Worm (Caenorhabditis elegans): ENCODE results near the gene C34F11.5.

C34F11.5 gene

DNA sequence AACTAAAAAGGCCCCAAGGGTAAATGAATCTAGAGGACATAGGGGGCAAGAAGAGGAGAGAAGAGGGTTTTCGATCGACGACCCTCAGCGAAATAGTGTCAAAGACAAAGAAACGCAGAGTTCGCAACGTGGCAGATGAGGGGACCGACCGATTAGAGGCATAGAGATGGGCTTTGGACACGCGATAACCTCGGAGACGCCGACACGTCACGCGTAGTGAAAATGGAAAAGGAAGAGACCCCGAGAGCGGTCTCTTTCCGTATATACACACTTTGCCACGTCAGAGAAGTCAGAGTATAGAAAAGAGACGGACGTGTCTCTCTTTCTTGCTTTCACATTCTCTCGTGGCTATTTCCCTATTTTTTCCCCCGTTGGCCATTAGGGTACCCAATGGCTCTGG lies 14.1 kb upstream of the C34F11.5 start (continued):
- TF ChIP-seq ama-1 (optimal IDR thresholded peaks at IDR 0.05) (no peak), ama-1 (GFP tag; optimal IDR thresholded peaks at IDR 0.05) (no peak), repo-1 (tag; optimal IDR thresholded peaks at IDR 0.05) (peak; percentile 55), ZK185.1 (tag; optimal IDR thresholded peaks at IDR 0.05; ENCODE audit: poor library complexity, severe bottlenecking) (peak; percentile 47), F49E8.2 (tag; optimal IDR thresholded peaks at IDR 0.05; ENCODE audit: insufficient read depth) (no peak), efl-1 (GFP tag; optimal IDR thresholded peaks at IDR 0.05) (no peak), ceh-40 (GFP tag; IDR thresholded peaks at IDR 0.05) (no peak), snpc-1.3 (tag; optimal IDR thresholded peaks at IDR 0.05; ENCODE audit: insufficient read depth) (no peak), rcor-1 (GFP tag; IDR thresholded peaks at IDR 0.05) (no peak; the same call in 1 of the 2 replicates), tlf-1 (GFP tag; optimal IDR thresholded peaks at IDR 0.05) (no peak), nfya-2 (GFP tag; IDR thresholded peaks at IDR 0.05) (no peak), T26A5.8 (tag; optimal IDR thresholded peaks at IDR 0.05) (no peak), B0019.2 (GFP tag; conservative IDR thresholded peaks at IDR 0.05) (no peak), attf-6 (GFP tag; IDR thresholded peaks at IDR 0.05) (no peak), pbrm-1 (GFP tag; IDR thresholded peaks at IDR 0.05) (0 out of 2 replicates have a peak, but pooled peaks have one; percentile 34), hmg-20 (GFP tag; IDR thresholded peaks at IDR 0.05) (no peak), attf-5 (GFP tag; optimal IDR thresholded peaks at IDR 0.05) (peak; percentile 75), B0261.1 (tag; optimal IDR thresholded peaks at IDR 0.05) (no peak), somi-1 (GFP tag; optimal IDR thresholded peaks at IDR 0.05) (peak; percentile 64), athp-1 (tag; optimal IDR thresholded peaks at IDR 0.05) (no peak), hsf-1 (GFP tag; IDR thresholded peaks at IDR 0.05) (0 out of 2 replicates have a peak, but pooled peaks have one; percentile 15), F52B5.7 (tag; optimal IDR thresholded peaks at IDR 0.05) (peak; percentile 32), zfh-2 (GFP tag; conservative IDR thresholded peaks at IDR 0.05) (peak; percentile 92), Y67H2A.10 (GFP tag; conservative IDR thresholded peaks at IDR 0.05) (no peak), mel-28 (tag; optimal IDR thresholded peaks at IDR 0.05; ENCODE audit: borderline replicate concordance) (no peak), sptf-2 (GFP tag; optimal IDR thresholded peaks at IDR 0.05) (no peak), ekl-4 (GFP tag; IDR thresholded peaks at IDR 0.05) (no peak), ztf-26 (tag; optimal IDR thresholded peaks at IDR 0.05) (peak; percentile 27), mxl-1 (tag; optimal IDR thresholded peaks at IDR 0.05) (no peak), lin-54 (GFP tag; optimal IDR thresholded peaks at IDR 0.05) (peak; percentile 2), mes-4 (tag; optimal IDR thresholded peaks at IDR 0.05) (no peak), fkh-3 (tag; optimal IDR thresholded peaks at IDR 0.05) (no peak), xnd-1 (tag; optimal IDR thresholded peaks at IDR 0.05) (no peak), nhr-179 (tag; optimal IDR thresholded peaks at IDR 0.05) (no peak)

DNA sequence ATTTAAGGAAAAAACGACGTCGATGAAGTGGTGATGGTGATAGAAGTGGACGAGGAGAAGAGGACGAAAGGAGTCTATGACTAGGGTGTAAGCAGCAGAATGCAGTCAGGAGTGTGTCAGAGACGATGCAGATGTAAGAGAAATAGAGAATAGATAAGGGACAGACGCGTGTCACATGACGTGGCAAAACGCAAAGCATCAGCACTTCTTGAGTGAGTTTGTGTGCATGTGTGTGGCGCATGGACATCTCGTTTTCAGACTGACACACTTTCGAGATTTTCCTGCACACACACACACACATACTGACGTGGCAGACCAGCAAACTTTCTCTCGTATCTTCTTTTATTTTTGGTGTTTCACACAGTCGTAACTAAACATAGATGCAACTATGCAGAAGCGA lies 13.2 kb upstream of the C34F11.5 start:
- TF ChIP-seq egrh-3 (GFP tag; IDR thresholded peaks at IDR 0.05) (0 out of 2 replicates have a peak, but pooled peaks have one; percentile 11), ztf-3 (GFP tag; optimal IDR thresholded peaks at IDR 0.05) (no peak), tbp1 (GFP tag; optimal IDR thresholded peaks at IDR 0.05) (peak; percentile 46), chd-7 (tag; optimal IDR thresholded peaks at IDR 0.05) (peak; percentile 64), die-1 (tag; optimal IDR thresholded peaks at IDR 0.05) (no peak), snpc-1.3 (tag; optimal IDR thresholded peaks at IDR 0.05; ENCODE audit: insufficient read depth) (no peak), nhr-80 (tag; optimal IDR thresholded peaks at IDR 0.05) (peak; percentile 92), cebp-2 (GFP tag; IDR thresholded peaks at IDR 0.05) (no peak), atf-7 (tag; optimal IDR thresholded peaks at IDR 0.05) (peak; percentile 84), ama-1 (optimal IDR thresholded peaks at IDR 0.05) (no peak), ama-1 (GFP tag; optimal IDR thresholded peaks at IDR 0.05) (no peak), him-1 (tag; optimal IDR thresholded peaks at IDR 0.05) (no peak), ztf-22 (GFP tag; optimal IDR thresholded peaks at IDR 0.05) (peak; percentile 74), K11D2.4 (GFP tag; IDR thresholded peaks at IDR 0.05) (0 out of 2 replicates have a peak, but pooled peaks have one; percentile 50), ceh-91 (GFP tag; IDR thresholded peaks at IDR 0.05) (no peak), F55B11.4 (tag; optimal IDR thresholded peaks at IDR 0.05; ENCODE audit: borderline replicate concordance, insufficient read depth) (no peak), madf-3 (GFP tag; IDR thresholded peaks at IDR 0.05) (no peak), hmg-1.2 (GFP tag; IDR thresholded peaks at IDR 0.05) (peak; percentile 74; the same call in 1 of the 2 replicates), dox-1 (GFP tag; IDR thresholded peaks at IDR 0.05) (peak; percentile 52; the same call in 1 of the 2 replicates), somi-1 (GFP tag; optimal IDR thresholded peaks at IDR 0.05) (peak; percentile 55), lin-54 (GFP tag; optimal IDR thresholded peaks at IDR 0.05) (peak; percentile 20)
